Worm (Caenorhabditis elegans): ENCODE data around the gene srg-55.

DNA sequence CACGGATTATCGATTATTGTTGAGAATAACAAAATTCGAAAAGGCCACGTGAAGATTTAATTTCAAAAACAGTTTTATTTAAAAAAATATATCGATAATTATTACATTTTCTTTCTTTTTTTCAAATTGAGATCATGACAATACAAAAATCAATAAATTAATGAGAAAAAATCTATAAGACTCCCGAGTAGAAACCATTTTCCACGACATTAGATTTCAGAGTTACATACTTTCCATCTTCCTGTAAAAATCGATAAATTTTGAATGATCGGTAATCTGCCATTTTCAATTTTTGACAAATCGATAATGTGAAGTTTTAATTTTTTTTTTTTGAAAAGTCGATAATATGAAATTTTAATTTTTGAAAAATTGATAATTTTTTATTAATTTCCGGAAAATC lies 17.5 kb upstream of the srg-55 start, which contains the start of gene C30G7.3:
- TF ChIP-seq him-1 (tag; optimal IDR thresholded peaks at IDR 0.05) (no peak), dao-5 (tag; optimal IDR thresholded peaks at IDR 0.05) (no peak)
